Worm (Caenorhabditis elegans): ENCODE data around the gene cnt-2.
A peak's percentile ranks its signal among the peaks of the same experiment; 100 is the strongest.

The cnt-2 gene

ce11 chrIII:10624564-10624963, 30.3 kb upstream of the cnt-2 start:
- TF ChIP-seq M03D4.4 (tag; optimal IDR thresholded peaks at IDR 0.05) = peak; percentile 86
- TF ChIP-seq hlh-1 (tag; optimal IDR thresholded peaks at IDR 0.05) = peak; percentile 38
- peak; percentile 60 for TF ChIP-seq ceh-43 (GFP tag; optimal IDR thresholded peaks at IDR 0.05)
- no peak for TF ChIP-seq ceh-39 (tag; optimal IDR thresholded peaks at IDR 0.05)
- peak; percentile 41 for TF ChIP-seq ztf-11 (tag; optimal IDR thresholded peaks at IDR 0.05)
- no peak for TF ChIP-seq unc-39 (tag; optimal IDR thresholded peaks at IDR 0.05)
- peak; percentile 54 for TF ChIP-seq ham-2 (GFP tag; optimal IDR thresholded peaks at IDR 0.05)
- no peak for TF ChIP-seq ces-1 (GFP tag; optimal IDR thresholded peaks at IDR 0.05)
- TF ChIP-seq ceh-83 (GFP tag; optimal IDR thresholded peaks at IDR 0.05) = peak; percentile 74
- peak; percentile 82 for TF ChIP-seq cnd-1 (tag; optimal IDR thresholded peaks at IDR 0.05)
- TF ChIP-seq drap-1 (GFP tag; optimal IDR thresholded peaks at IDR 0.05) = peak; percentile 81
- TF ChIP-seq unc-62 (GFP tag; optimal IDR thresholded peaks at IDR 0.05) = no peak
- TF ChIP-seq nhr-76 (tag; optimal IDR thresholded peaks at IDR 0.05) = no peak
- TF ChIP-seq mls-2 (tag; optimal IDR thresholded peaks at IDR 0.05) = peak; percentile 87
- no peak for TF ChIP-seq lsy-2 (tag; optimal IDR thresholded peaks at IDR 0.05)
- peak; percentile 50 for TF ChIP-seq bed-3 (GFP tag; optimal IDR thresholded peaks at IDR 0.05)
- peak; percentile 35 for TF ChIP-seq lin-13 (tag; optimal IDR thresholded peaks at IDR 0.05)
- no peak for TF ChIP-seq nhr-2 (tag; optimal IDR thresholded peaks at IDR 0.05)
- no peak for TF ChIP-seq mab-5 (tag; optimal IDR thresholded peaks at IDR 0.05)
- TF ChIP-seq nhr-28 (tag; optimal IDR thresholded peaks at IDR 0.05) = no peak
- TF ChIP-seq snpc-4 (tag; optimal IDR thresholded peaks at IDR 0.05) = no peak
- peak; percentile 18 for TF ChIP-seq pha-4 (tag; optimal IDR thresholded peaks at IDR 0.05)
- peak; percentile 49 for TF ChIP-seq tbx-8 (GFP tag; optimal IDR thresholded peaks at IDR 0.05)
- TF ChIP-seq elt-3 (tag; optimal IDR thresholded peaks at IDR 0.05) = no peak
- peak; percentile 72 for TF ChIP-seq lin-32 (GFP tag; optimal IDR thresholded peaks at IDR 0.05)
- TF ChIP-seq zip-8 (tag; optimal IDR thresholded peaks at IDR 0.05) = no peak
- no peak for TF ChIP-seq blmp-1 (tag; optimal IDR thresholded peaks at IDR 0.05)
- no peak for TF ChIP-seq mep-1 (tag; optimal IDR thresholded peaks at IDR 0.05)
- no peak for TF ChIP-seq nhr-237 (tag; optimal IDR thresholded peaks at IDR 0.05)
- peak; percentile 53 for TF ChIP-seq unc-120 (tag; optimal IDR thresholded peaks at IDR 0.05; ENCODE audit: poor library complexity, severe bottlenecking)
- TF ChIP-seq sem-2 (GFP tag; optimal IDR thresholded peaks at IDR 0.05) = peak; percentile 80
- TF ChIP-seq elt-1 (tag; optimal IDR thresholded peaks at IDR 0.05; ENCODE audit: borderline replicate concordance, insufficient read depth) = no peak
- no peak for TF ChIP-seq nhr-12 (tag; optimal IDR thresholded peaks at IDR 0.05)
- peak; percentile 90 for TF ChIP-seq sptf-1 (tag; optimal IDR thresholded peaks at IDR 0.05)
- peak; percentile 33 for TF ChIP-seq flh-1 (GFP tag; optimal IDR thresholded peaks at IDR 0.05)

- TF ChIP-seq mls-2 (tag; optimal IDR thresholded peaks at IDR 0.05) (no peak), hlh-1 (tag; optimal IDR thresholded peaks at IDR 0.05) (peak; percentile 14), ces-1 (GFP tag; optimal IDR thresholded peaks at IDR 0.05) (peak; percentile 39)
Observed at ce11 chrIII:10628360-10628759, 26.5 kb upstream of the cnt-2 start.

ce11 chrIII:10629043-10629442, 25.8 kb upstream of the cnt-2 start, which contains the start of gene swt-4:
Gene swt-4, minus strand, starts transcription at chrIII:10629143.
- no peak for TF ChIP-seq pha-4 (tag; optimal IDR thresholded peaks at IDR 0.05)
- TF ChIP-seq mls-2 (tag; optimal IDR thresholded peaks at IDR 0.05) = no peak
- no peak for TF ChIP-seq unc-39 (tag; optimal IDR thresholded peaks at IDR 0.05)
- TF ChIP-seq blmp-1 (tag; optimal IDR thresholded peaks at IDR 0.05) = no peak
- no peak for TF ChIP-seq sptf-1 (tag; optimal IDR thresholded peaks at IDR 0.05)
- no peak for TF ChIP-seq elt-1 (tag; optimal IDR thresholded peaks at IDR 0.05; ENCODE audit: borderline replicate concordance, insufficient read depth)
- no peak for TF ChIP-seq M03D4.4 (tag; optimal IDR thresholded peaks at IDR 0.05)

ce11 chrIII:10629795-10630194, 25.0 kb upstream of the cnt-2 start:
- TF ChIP-seq ztf-11 (tag; optimal IDR thresholded peaks at IDR 0.05) (no peak), lin-32 (GFP tag; optimal IDR thresholded peaks at IDR 0.05) (no peak), nhr-76 (tag; optimal IDR thresholded peaks at IDR 0.05) (no peak), pha-4 (tag; optimal IDR thresholded peaks at IDR 0.05) (no peak), nhr-28 (tag; optimal IDR thresholded peaks at IDR 0.05) (no peak), sem-2 (GFP tag; optimal IDR thresholded peaks at IDR 0.05) (no peak), sptf-1 (tag; optimal IDR thresholded peaks at IDR 0.05) (no peak), ces-1 (GFP tag; optimal IDR thresholded peaks at IDR 0.05) (no peak), elt-1 (tag; optimal IDR thresholded peaks at IDR 0.05; ENCODE audit: borderline replicate concordance, insufficient read depth) (no peak), ceh-39 (tag; optimal IDR thresholded peaks at IDR 0.05) (no peak), mep-1 (tag; optimal IDR thresholded peaks at IDR 0.05) (no peak), cnd-1 (tag; optimal IDR thresholded peaks at IDR 0.05) (no peak)

Data from whole organism, mixed stage, embryonic.